Worm (Caenorhabditis elegans) whole organism, young adult: ENCODE data around the gene C55A6.7.

ENCODE experiments used
- F10E7.11 ChIP-seq: sonication (generic microtip); optimal IDR thresholded peaks from 2 replicates; lab custom pipeline; 2017; ENCODE audit warnings: mild to moderate bottlenecking, missing genetic modification characterization, moderate library complexity, missing compliant biosample characterization
- F49E8.2 ChIP-seq: sonication (generic microtip); optimal IDR thresholded peaks from 3 replicates; lab custom pipeline; 2017; ENCODE audit warnings: missing genetic modification characterization, mild to moderate bottlenecking, missing compliant biosample characterization, antibody characterized with exemption, moderate library complexity; ENCODE audit not compliant: insufficient read depth
- Y79H2A.3 ChIP-seq: fragments of 200-800 bp; sonication (Bioruptor generic); conservative IDR thresholded peaks from 2 replicates; pipeline ENCODE4 v1.3.6; 2022; ENCODE audit warnings: missing genetic modification reagents, missing genetic modification characterization, missing compliant biosample characterization
- ama-1 ChIP-seq, 3 experiments: fragments of 150-350 bp in 1 of 3; sonication (generic microtip) in 2 of 3; optimal IDR thresholded peaks; 2 replicates each; lab custom pipeline; 2014 to 2018; ENCODE audit warnings: missing biosample characterization in 2 of 3, missing genetic modification characterization in 2 of 3, missing genetic modification reagents in 2 of 3
- aptf-2 ChIP-seq: fragments of 200-800 bp; sonication (Bioruptor generic); conservative IDR thresholded peaks from 2 replicates; pipeline ENCODE4 v1.3.6; 2022; ENCODE audit warnings: missing genetic modification reagents, missing genetic modification characterization, missing compliant biosample characterization
- aptf-3 ChIP-seq: fragments of 200-800 bp; sonication (Bioruptor generic); IDR thresholded peaks from 2 replicates; pipeline ENCODE4 v1.3.6; 2022; ENCODE audit warnings: missing genetic modification characterization, missing compliant biosample characterization
- athp-1 ChIP-seq: sonication (generic microtip); optimal IDR thresholded peaks from 2 replicates; lab custom pipeline; 2017; ENCODE audit warnings: mild to moderate bottlenecking, missing genetic modification characterization, missing compliant biosample characterization
- fkh-3 ChIP-seq: sonication (generic microtip); optimal IDR thresholded peaks from 2 replicates; lab custom pipeline; 2016; ENCODE audit warnings: mild to moderate bottlenecking, missing genetic modification characterization, missing compliant biosample characterization
- hmg-1.2 ChIP-seq: fragments of 200-800 bp; sonication (Bioruptor generic); IDR thresholded peaks from 2 replicates; pipeline ENCODE4 v1.3.6; 2022; ENCODE audit warnings: missing genetic modification reagents, missing genetic modification characterization, missing compliant biosample characterization
- pbrm-1 ChIP-seq: fragments of 200-800 bp; sonication (Bioruptor generic); IDR thresholded peaks from 2 replicates; pipeline ENCODE4 v1.3.6; 2022; ENCODE audit warnings: missing genetic modification reagents, missing genetic modification characterization, missing compliant biosample characterization
- unc-130 ChIP-seq: sonication (generic microtip); optimal IDR thresholded peaks from 2 replicates; lab custom pipeline; 2016; ENCODE audit warnings: missing genetic modification reagents, missing genetic modification characterization, missing compliant biosample characterization
- unc-62 ChIP-seq: fragments of 150-350 bp; optimal IDR thresholded peaks from 2 replicates; lab custom pipeline; 2014; ENCODE audit warnings: missing biosample characterization, missing genetic modification reagents, missing genetic modification characterization
- xnd-1 ChIP-seq: sonication (generic microtip); optimal IDR thresholded peaks from 2 replicates; lab custom pipeline; 2016; ENCODE audit warnings: missing genotype, missing genetic modification reagents, missing genetic modification characterization, missing compliant biosample characterization
- zim-3 ChIP-seq: sonication (generic microtip); optimal IDR thresholded peaks from 2 replicates; lab custom pipeline; 2017; ENCODE audit warnings: mild to moderate bottlenecking, missing genetic modification characterization, moderate library complexity, missing compliant biosample characterization

ce11 chrV:11506347-11506746, 14.0 kb downstream of the C55A6.7 start:
- TF ChIP-seq fkh-3 (tag; lab: Kevin White, UChicago) (no peak), unc-130 (GFP tag; lab: Kevin White, UChicago) (no peak), aptf-2 (GFP tag; lab: Robert Waterston, UW) (no peak), ama-1 (optimal IDR thresholded peaks at IDR 0.05; lab: Kevin White, UChicago) (no peak), ama-1 (GFP tag; optimal IDR thresholded peaks at IDR 0.05; lab: Kevin White, UChicago) (no peak), athp-1 (tag; lab: Kevin White, UChicago) (no peak), xnd-1 (no peak), F49E8.2 (tag; lab: Kevin White, UChicago) (no peak), pbrm-1 (GFP tag; lab: Robert Waterston, UW) (no peak), F10E7.11 (tag; lab: Kevin White, UChicago) (no peak), Y79H2A.3 (no peak), zim-3 (tag; lab: Kevin White, UChicago) (no peak), unc-62 (no peak), hmg-1.2 (GFP tag; lab: Robert Waterston, UW) (no peak), aptf-3 (GFP tag; lab: Robert Waterston, UW) (no peak)
